Worm (Caenorhabditis elegans) whole organism, L1 larva: ENCODE results near the gene pas-2.

ENCODE experiments used
- C04F5.9 ChIP-seq: sonication (generic microtip); optimal IDR thresholded peaks from 2 replicates; lab custom pipeline; 2016; ENCODE audit warnings: missing genetic modification characterization, missing compliant biosample characterization
- C16A3.4 ChIP-seq: fragments of 150-350 bp; optimal IDR thresholded peaks from 2 replicates; lab custom pipeline; 2014; ENCODE audit warnings: missing biosample characterization, missing genetic modification characterization
- aha-1 ChIP-seq: fragments of 150-350 bp; optimal IDR thresholded peaks from 2 replicates; lab custom pipeline; 2014; ENCODE audit warnings: missing biosample characterization, missing genetic modification characterization
- aly-2 ChIP-seq: fragments of 150-350 bp; optimal IDR thresholded peaks from 2 replicates; lab custom pipeline; 2014; ENCODE audit warnings: missing biosample characterization, missing genetic modification characterization
- ceh-63 ChIP-seq: fragments of 200-800 bp; sonication (Bioruptor generic); optimal IDR thresholded peaks from 2 replicates; lab custom pipeline; 2018; ENCODE audit warnings: mild to moderate bottlenecking, missing genetic modification characterization, missing compliant biosample characterization
- ceh-8 ChIP-seq: fragments of 200-800 bp; sonication (Bioruptor generic); optimal IDR thresholded peaks from 2 replicates; lab custom pipeline; 2018; ENCODE audit warnings: mild to moderate bottlenecking, missing genetic modification characterization, moderate library complexity, missing compliant biosample characterization
- ceh-82 ChIP-seq, 3 experiments: fragments of 150-350 bp in 1 of 3; sonication (generic microtip) in 2 of 3; optimal IDR thresholded peaks; 2 replicates each; lab custom pipeline; 2014 to 2017; ENCODE audit warnings: missing biosample characterization in 3 of 3, missing genetic modification characterization in 3 of 3
- ceh-88 ChIP-seq: fragments of 200-800 bp; sonication (Bioruptor generic); IDR thresholded peaks from 2 replicates; pipeline ENCODE4 v1.3.6; 2022; ENCODE audit warnings: missing genetic modification characterization, missing compliant biosample characterization
- ceh-90 ChIP-seq: sonication (generic microtip); optimal IDR thresholded peaks from 2 replicates; lab custom pipeline; 2016; ENCODE audit warnings: missing genetic modification characterization, missing compliant biosample characterization
- dpl-1 ChIP-seq, 3 experiments: fragments of 150-350 bp in 2 of 3; sonication (generic microtip) in 1 of 3; optimal IDR thresholded peaks; 2 replicates each; lab custom pipeline; 2014 to 2017; ENCODE audit warnings: missing biosample characterization in 3 of 3, missing genetic modification characterization in 3 of 3, missing genetic modification reagents in 3 of 3
- dsc-1 ChIP-seq: sonication (generic microtip); optimal IDR thresholded peaks from 2 replicates; lab custom pipeline; 2016; ENCODE audit warnings: mild to moderate bottlenecking, missing genetic modification characterization, missing compliant biosample characterization
- efl-3 ChIP-seq: fragments of 200-800 bp; sonication (Bioruptor generic); optimal IDR thresholded peaks from 2 replicates; lab custom pipeline; 2018; ENCODE audit warnings: mild to moderate bottlenecking, missing genetic modification characterization, missing compliant biosample characterization
- egl-13 ChIP-seq: sonication (generic microtip); optimal IDR thresholded peaks from 2 replicates; lab custom pipeline; 2016; ENCODE audit warnings: missing genotype, missing genetic modification reagents, missing genetic modification characterization, missing compliant biosample characterization
- egl-27 ChIP-seq, 2 experiments: fragments of 150-350 bp in 1 of 2; sonication (generic microtip); optimal IDR thresholded peaks; 3 replicates each; lab custom pipeline; 2017 to 2018; ENCODE audit warnings: missing biosample characterization in 2 of 2, missing genetic modification characterization in 2 of 2, missing genetic modification reagents in 2 of 2
- ets-5 ChIP-seq: fragments of 200-800 bp; sonication (Bioruptor generic); IDR thresholded peaks from 2 replicates; pipeline ENCODE4 v1.3.6; 2022; ENCODE audit warnings: missing genetic modification characterization, missing compliant biosample characterization
- fkh-8 ChIP-seq: sonication (generic microtip); optimal IDR thresholded peaks from 2 replicates; lab custom pipeline; 2016; ENCODE audit warnings: mild to moderate bottlenecking, missing genetic modification characterization, missing compliant biosample characterization
- fos-1 ChIP-seq: fragments of 150-350 bp; optimal IDR thresholded peaks from 2 replicates; lab custom pipeline; 2014; ENCODE audit warnings: missing biosample characterization, missing genetic modification characterization
- hlh-4 ChIP-seq: sonication (generic microtip); optimal IDR thresholded peaks from 2 replicates; lab custom pipeline; 2016; ENCODE audit warnings: mild to moderate bottlenecking, missing genetic modification characterization, missing compliant biosample characterization
- hpl-2 ChIP-seq: fragments of 150-350 bp; optimal IDR thresholded peaks from 2 replicates; lab custom pipeline; 2014; ENCODE audit warnings: missing biosample characterization, missing genetic modification reagents, missing genetic modification characterization
- irx-1 ChIP-seq: sonication (generic microtip); optimal IDR thresholded peaks from 2 replicates; lab custom pipeline; 2016; ENCODE audit warnings: missing genetic modification characterization, missing compliant biosample characterization
- isw-1 ChIP-seq: fragments of 200-800 bp; sonication (Bioruptor generic); IDR thresholded peaks from 2 replicates; pipeline ENCODE4 v1.3.6; 2022; ENCODE audit warnings: missing genetic modification characterization, missing compliant biosample characterization
- lin-13 ChIP-seq: fragments of 150-350 bp; optimal IDR thresholded peaks from 2 replicates; lab custom pipeline; 2014; ENCODE audit warnings: missing biosample characterization, missing genetic modification reagents, missing genetic modification characterization
- lin-15B ChIP-seq: fragments of 150-350 bp; sonication (generic microtip); optimal IDR thresholded peaks from 3 replicates; lab custom pipeline; 2014; ENCODE audit warnings: missing biosample characterization, missing genetic modification characterization
- lin-35 ChIP-seq, 2 experiments: fragments of 150-350 bp; optimal IDR thresholded peaks; 2 replicates each; lab custom pipeline; 2014; ENCODE audit warnings: missing biosample characterization in 2 of 2, missing genetic modification characterization in 2 of 2, missing genetic modification reagents in 2 of 2
- lin-39 ChIP-seq: fragments of 150-350 bp; optimal IDR thresholded peaks from 2 replicates; lab custom pipeline; 2014; ENCODE audit warnings: missing biosample characterization, missing genetic modification reagents, missing genetic modification characterization
- lir-3 ChIP-seq: sonication (generic microtip); optimal IDR thresholded peaks from 2 replicates; lab custom pipeline; 2016; ENCODE audit warnings: mild to moderate bottlenecking, missing genetic modification characterization, moderate library complexity, missing compliant biosample characterization; ENCODE audit not compliant: poor library complexity
- mdl-1 ChIP-seq, 2 experiments: fragments of 150-350 bp; optimal IDR thresholded peaks; 2 replicates each; lab custom pipeline; 2014 to 2017; ENCODE audit warnings: missing biosample characterization in 2 of 2, missing genetic modification characterization in 2 of 2, inconsistent platforms in 1 of 2
- mef-2 ChIP-seq: fragments of 150-350 bp; optimal IDR thresholded peaks from 2 replicates; lab custom pipeline; 2014; ENCODE audit warnings: missing biosample characterization, missing genetic modification characterization
- mep-1 ChIP-seq: fragments of 150-350 bp; optimal IDR thresholded peaks from 2 replicates; lab custom pipeline; 2014; ENCODE audit warnings: missing biosample characterization, missing genetic modification characterization
- nhr-11 ChIP-seq: fragments of 150-350 bp; optimal IDR thresholded peaks from 2 replicates; lab custom pipeline; 2014; ENCODE audit warnings: missing biosample characterization, missing genetic modification characterization
- nhr-19 ChIP-seq: fragments of 200-800 bp; sonication (Bioruptor generic); conservative IDR thresholded peaks from 2 replicates; pipeline ENCODE4 v1.3.6; 2022; ENCODE audit warnings: missing genetic modification characterization, missing compliant biosample characterization
- nhr-237 ChIP-seq: fragments of 150-350 bp; optimal IDR thresholded peaks from 2 replicates; lab custom pipeline; 2014; ENCODE audit warnings: missing biosample characterization, missing genetic modification characterization
- nhr-28 ChIP-seq: fragments of 150-350 bp; optimal IDR thresholded peaks from 2 replicates; lab custom pipeline; 2014; ENCODE audit warnings: missing biosample characterization, missing genetic modification characterization
- nhr-76 ChIP-seq: sonication (generic microtip); optimal IDR thresholded peaks from 2 replicates; lab custom pipeline; 2017; ENCODE audit warnings: missing biosample characterization, missing genetic modification characterization
- nhr-84 ChIP-seq: sonication (generic microtip); optimal IDR thresholded peaks from 2 replicates; lab custom pipeline; 2017; ENCODE audit warnings: missing biosample characterization, missing genetic modification characterization
- nhr-90 ChIP-seq: sonication (generic microtip); optimal IDR thresholded peaks from 2 replicates; lab custom pipeline; 2016; ENCODE audit warnings: mild to moderate bottlenecking, missing genetic modification characterization, missing compliant biosample characterization; ENCODE audit not compliant: poor library complexity
- pag-3 ChIP-seq: sonication (generic microtip); optimal IDR thresholded peaks from 2 replicates; lab custom pipeline; 2017; ENCODE audit warnings: missing genetic modification characterization, mild to moderate bottlenecking, missing compliant biosample characterization, antibody characterized with exemption, borderline replicate concordance; ENCODE audit not compliant: insufficient read depth
- pqm-1 ChIP-seq: sonication (generic microtip); optimal IDR thresholded peaks from 3 replicates; lab custom pipeline; 2017; ENCODE audit warnings: missing biosample characterization, missing genetic modification characterization
- skn-1 ChIP-seq: fragments of 150-350 bp; optimal IDR thresholded peaks from 2 replicates; lab custom pipeline; 2014; ENCODE audit warnings: missing biosample characterization, missing genetic modification characterization
- snpc-4 ChIP-seq: fragments of 150-350 bp; optimal IDR thresholded peaks from 2 replicates; lab custom pipeline; 2014; ENCODE audit warnings: missing biosample characterization, missing genetic modification characterization
- snu-23 ChIP-seq: sonication (generic microtip); optimal IDR thresholded peaks from 2 replicates; lab custom pipeline; 2016; ENCODE audit warnings: missing genetic modification characterization, missing compliant biosample characterization
- sup-37 ChIP-seq: fragments of 200-800 bp; sonication (Bioruptor generic); optimal IDR thresholded peaks from 2 replicates; lab custom pipeline; 2018; ENCODE audit warnings: mild to moderate bottlenecking, missing genetic modification characterization, missing compliant biosample characterization
- tbx-2 ChIP-seq: sonication (generic microtip); optimal IDR thresholded peaks from 2 replicates; lab custom pipeline; 2016; ENCODE audit warnings: missing genetic modification characterization, missing compliant biosample characterization
- unc-130 ChIP-seq: fragments of 150-350 bp; optimal IDR thresholded peaks from 2 replicates; lab custom pipeline; 2017; ENCODE audit warnings: missing biosample characterization, missing genetic modification characterization, inconsistent platforms
- unc-30 ChIP-seq: sonication (generic microtip); optimal IDR thresholded peaks from 2 replicates; lab custom pipeline; 2017; ENCODE audit warnings: missing biosample characterization, missing genetic modification characterization
- unc-62 ChIP-seq: fragments of 150-350 bp; optimal IDR thresholded peaks from 2 replicates; lab custom pipeline; 2014; ENCODE audit warnings: missing biosample characterization, missing genetic modification reagents, missing genetic modification characterization
- unc-98 ChIP-seq: fragments of 200-800 bp; sonication (Bioruptor generic); IDR thresholded peaks from 2 replicates; pipeline ENCODE4 v1.3.6; 2022; ENCODE audit warnings: missing genetic modification characterization, missing compliant biosample characterization
- vab-15 ChIP-seq: sonication (generic microtip); optimal IDR thresholded peaks from 2 replicates; lab custom pipeline; 2017; ENCODE audit warnings: missing genotype, mild to moderate bottlenecking, missing genetic modification characterization, missing compliant biosample characterization
- zag-1 ChIP-seq: fragments of 150-350 bp; optimal IDR thresholded peaks from 2 replicates; lab custom pipeline; 2014; ENCODE audit warnings: missing biosample characterization, missing genetic modification characterization
- zip-4 ChIP-seq: fragments of 200-800 bp; sonication (Bioruptor generic); optimal IDR thresholded peaks from 2 replicates; lab custom pipeline; 2018; ENCODE audit warnings: mild to moderate bottlenecking, missing genetic modification characterization, moderate library complexity, missing compliant biosample characterization
- ztf-11 ChIP-seq, 2 experiments: sonication (generic microtip); optimal IDR thresholded peaks; 2 replicates each; lab custom pipeline; 2016 to 2017; ENCODE audit warnings: missing genetic modification characterization in 2 of 2, missing biosample characterization in 1 of 2, missing compliant biosample characterization in 1 of 2

The pas-2 gene

ce11 chrV:10727651-10728050 is 42.5 kb upstream of the pas-2 start (continued):
- TF ChIP-seq C16A3.4 (tag; lab: Kevin White, UChicago) (peak; percentile 12), ceh-82 (tag; optimal IDR thresholded peaks at IDR 0.05; lab: Kevin White, UChicago) (no peak), nhr-11 (peak; percentile 45), snu-23 (GFP tag; lab: Kevin White, UChicago) (peak; percentile 38)
- TF ChIP-seq, all 84 proteins: peak for 18

DNA sequence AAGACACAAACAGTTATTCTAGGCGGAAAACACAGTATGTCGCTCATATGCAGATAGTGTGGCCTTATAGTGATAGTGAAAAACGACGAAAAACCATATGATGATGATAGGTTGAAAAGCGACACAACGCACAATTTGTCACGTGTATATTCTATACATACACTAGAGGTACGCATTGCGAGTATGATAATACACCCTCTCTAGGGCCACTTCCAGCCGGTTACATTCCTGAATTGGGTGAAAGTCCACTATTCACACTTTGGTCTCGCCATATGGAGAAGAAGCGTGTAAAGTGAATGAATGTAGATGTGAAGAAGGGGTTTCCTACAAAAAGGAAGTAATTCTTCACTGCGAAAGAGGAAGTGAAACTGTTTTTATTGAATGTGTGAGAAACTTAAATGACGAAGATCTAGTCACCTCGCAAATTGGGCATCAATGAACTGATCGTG is 40.7 kb upstream of the pas-2 start:
- TF ChIP-seq snu-23 (GFP tag; lab: Kevin White, UChicago) = peak; percentile 47
- no peak for TF ChIP-seq pag-3
- TF ChIP-seq unc-130 (tag; lab: Kevin White, UChicago) = no peak
- TF ChIP-seq lin-15B (tag; lab: Kevin White, UChicago) = no peak
- TF ChIP-seq nhr-76 (tag; lab: Kevin White, UChicago) = no peak
- no peak for TF ChIP-seq nhr-28 (tag; lab: Kevin White, UChicago)
- TF ChIP-seq egl-13 (tag; lab: Kevin White, UChicago) = no peak
- no peak for TF ChIP-seq nhr-11
- TF ChIP-seq lir-3 (tag; lab: Kevin White, UChicago) = no peak
- no peak for TF ChIP-seq unc-62 (GFP tag; lab: Kevin White, UChicago)
- no peak for TF ChIP-seq fkh-8
- no peak for TF ChIP-seq ztf-11 (tag; optimal IDR thresholded peaks at IDR 0.05; lab: Kevin White, UChicago)
- TF ChIP-seq nhr-84 = no peak
- no peak for TF ChIP-seq egl-27 (tag; optimal IDR thresholded peaks at IDR 0.05; lab: Kevin White, UChicago)
- TF ChIP-seq ceh-8 = no peak
- TF ChIP-seq ceh-63 (GFP tag; lab: Kevin White, UChicago) = no peak
- no peak for TF ChIP-seq dsc-1
- TF ChIP-seq mep-1 (tag; lab: Kevin White, UChicago) = no peak
- peak in 1 of 2 experiments; percentile 64 for TF ChIP-seq lin-35 (GFP tag; optimal IDR thresholded peaks at IDR 0.05; lab: Kevin White, UChicago)
- TF ChIP-seq zip-4 (GFP tag; lab: Kevin White, UChicago) = no peak
- TF ChIP-seq efl-3 (GFP tag; lab: Kevin White, UChicago) = no peak
- TF ChIP-seq tbx-2 (tag; lab: Kevin White, UChicago) = peak; percentile 47
- TF ChIP-seq nhr-237 (tag; lab: Kevin White, UChicago) = no peak
- no peak for TF ChIP-seq ets-5 (GFP tag; lab: Robert Waterston, UW)
- TF ChIP-seq unc-98 (GFP tag; lab: Robert Waterston, UW) = no peak
- no peak for TF ChIP-seq sup-37 (GFP tag; lab: Kevin White, UChicago)
- no peak for TF ChIP-seq lin-39 (tag; lab: Kevin White, UChicago)
- peak; percentile 12 for TF ChIP-seq skn-1 (tag; lab: Kevin White, UChicago)
- peak; percentile 50 for TF ChIP-seq nhr-90 (tag; lab: Kevin White, UChicago)
- no peak for TF ChIP-seq isw-1 (GFP tag; lab: Robert Waterston, UW)
- no peak for TF ChIP-seq pqm-1 (tag; lab: Kevin White, UChicago)
- TF ChIP-seq C16A3.4 (tag; lab: Kevin White, UChicago) = peak; percentile 12
- no peak for TF ChIP-seq snpc-4 (tag; lab: Kevin White, UChicago)
- TF ChIP-seq nhr-19 (GFP tag; lab: Robert Waterston, UW) = peak; percentile 34
- TF ChIP-seq lin-13 (GFP tag; lab: Kevin White, UChicago) = no peak
- TF ChIP-seq mdl-1 (tag; optimal IDR thresholded peaks at IDR 0.05; lab: Kevin White, UChicago) = peak in 1 of 2 experiments; percentile 72
- no peak for TF ChIP-seq unc-30
- no peak for TF ChIP-seq C04F5.9 (tag; lab: Kevin White, UChicago)
- no peak for TF ChIP-seq ceh-88 (GFP tag; lab: Robert Waterston, UW)
- TF ChIP-seq mef-2 (tag; lab: Kevin White, UChicago) = no peak
- TF ChIP-seq ceh-90 (tag; lab: Kevin White, UChicago) = no peak
- TF ChIP-seq hlh-4 = no peak
- no peak for TF ChIP-seq fos-1 (tag; lab: Kevin White, UChicago)
- TF ChIP-seq aha-1 (tag; lab: Kevin White, UChicago) = no peak
- TF ChIP-seq dpl-1 (GFP tag; optimal IDR thresholded peaks at IDR 0.05; lab: Kevin White, UChicago) = no peak
- TF ChIP-seq irx-1 (tag; lab: Kevin White, UChicago) = no peak
- TF ChIP-seq aly-2 (tag; lab: Kevin White, UChicago) = no peak
- TF ChIP-seq ceh-82 (tag; optimal IDR thresholded peaks at IDR 0.05; lab: Kevin White, UChicago) = no peak
- peak; percentile 21 for TF ChIP-seq hpl-2 (GFP tag; lab: Kevin White, UChicago)
- TF ChIP-seq vab-15 (tag; lab: Kevin White, UChicago) = no peak
- TF ChIP-seq zag-1 = no peak
